Fruit fly (Drosophila melanogaster) whole organism, embryonic: Measurements from ENCODE around the gene CG34408.

ENCODE experiments used
- Adf1 ChIP-seq: fragments of 200-800 bp; sonication (Bioruptor generic); IDR thresholded peaks from 2 replicates; pipeline ENCODE4 v1.3.6; 2022; ENCODE audit warnings: missing biosample characterization, missing genetic modification characterization
- BtbVII ChIP-seq: fragments of 200-800 bp; sonication (Bioruptor generic); optimal IDR thresholded peaks from 3 replicates; lab custom pipeline; 2017; ENCODE audit warnings: missing biosample characterization, mild to moderate bottlenecking, missing genetic modification characterization
- C15 ChIP-seq: fragments of 200-800 bp; sonication (Bioruptor generic); IDR thresholded peaks from 3 replicates; pipeline ENCODE4 v1.3.6; 2022; ENCODE audit warnings: missing biosample characterization, missing genetic modification characterization
- CG10366 ChIP-seq: fragments of 200-800 bp; sonication (Bioruptor generic); IDR thresholded peaks from 2 replicates; pipeline ENCODE4 v1.3.6; 2022; ENCODE audit warnings: missing biosample characterization, missing genetic modification characterization
- CG11085 ChIP-seq: fragments of 200-800 bp; sonication (Bioruptor generic); IDR thresholded peaks from 2 replicates; pipeline ENCODE4 v1.3.6; 2022; ENCODE audit warnings: missing biosample characterization, missing genetic modification characterization
- CG11504 ChIP-seq: fragments of 200-800 bp; sonication (Bioruptor generic); optimal IDR thresholded peaks from 3 replicates; lab custom pipeline; 2019; ENCODE audit warnings: missing biosample characterization, mild to moderate bottlenecking, missing genetic modification characterization, moderate library complexity
- CG14441 ChIP-seq: fragments of 200-800 bp; sonication (Bioruptor generic); IDR thresholded peaks from 2 replicates; pipeline ENCODE4 v1.3.6; 2022; ENCODE audit warnings: missing biosample characterization, missing genetic modification characterization
- CG15011 ChIP-seq: fragments of 200-800 bp; sonication (Bioruptor generic); optimal IDR thresholded peaks from 3 replicates; lab custom pipeline; 2018; ENCODE audit warnings: missing biosample characterization, mild to moderate bottlenecking, missing genetic modification characterization
- CG1602 ChIP-seq: fragments of 200-800 bp; sonication (Bioruptor generic); optimal IDR thresholded peaks from 3 replicates; lab custom pipeline; 2016; ENCODE audit warnings: missing biosample characterization, missing genetic modification characterization
- CG1603 ChIP-seq: fragments of 200-800 bp; sonication (Bioruptor generic); optimal IDR thresholded peaks from 2 replicates; lab custom pipeline; 2019; ENCODE audit warnings: missing biosample characterization, mild to moderate bottlenecking, missing genetic modification characterization, moderate library complexity
- CG17385 ChIP-seq: fragments of 200-800 bp; sonication (Bioruptor generic); optimal IDR thresholded peaks from 3 replicates; lab custom pipeline; 2018; ENCODE audit warnings: missing biosample characterization, mild to moderate bottlenecking, missing genetic modification characterization
- CG17802 ChIP-seq: fragments of 200-800 bp; sonication (Bioruptor generic); optimal IDR thresholded peaks from 2 replicates; lab custom pipeline; 2018; ENCODE audit warnings: missing biosample characterization, mild to moderate bottlenecking, missing genetic modification characterization, moderate library complexity
- CG2120 ChIP-seq: fragments of 200-800 bp; sonication (Bioruptor generic); optimal IDR thresholded peaks from 3 replicates; lab custom pipeline; 2016; ENCODE audit warnings: missing biosample characterization, missing genetic modification characterization
- CG2889 ChIP-seq: fragments of 200-800 bp; sonication (Bioruptor generic); IDR thresholded peaks from 3 replicates; pipeline ENCODE4 v1.3.6; 2022; ENCODE audit warnings: missing biosample characterization, missing genetic modification characterization
- CG3281 ChIP-seq: fragments of 200-800 bp; sonication (Bioruptor generic); optimal IDR thresholded peaks from 3 replicates; lab custom pipeline; 2017; ENCODE audit warnings: missing biosample characterization, mild to moderate bottlenecking, missing genetic modification characterization
- CG34224 ChIP-seq: fragments of 200-800 bp; sonication (Bioruptor generic); IDR thresholded peaks from 3 replicates; pipeline ENCODE4 v1.3.6; 2022; ENCODE audit warnings: missing biosample characterization, missing genetic modification characterization; ENCODE audit not compliant: partially characterized antibody
- CG4360 ChIP-seq: fragments of 200-800 bp; sonication (Bioruptor generic); IDR thresholded peaks from 2 replicates; pipeline ENCODE4 v1.3.6; 2022; ENCODE audit warnings: missing biosample characterization, missing genetic modification characterization
- CG7556 ChIP-seq: fragments of 200-800 bp; sonication (Bioruptor generic); optimal IDR thresholded peaks from 2 replicates; lab custom pipeline; 2017; ENCODE audit warnings: missing biosample characterization, mild to moderate bottlenecking, missing genetic modification characterization
- CoRest ChIP-seq: fragments of 200-800 bp; sonication (Bioruptor generic); optimal IDR thresholded peaks from 3 replicates; lab custom pipeline; 2018; ENCODE audit warnings: missing biosample characterization, mild to moderate bottlenecking, missing genetic modification characterization, moderate library complexity
- Drgx ChIP-seq: fragments of 200-800 bp; sonication (Bioruptor generic); IDR thresholded peaks from 2 replicates; pipeline ENCODE4 v1.3.6; 2022; ENCODE audit warnings: missing biosample characterization, missing genetic modification characterization
- Ets65A ChIP-seq: fragments of 200-800 bp; sonication (Bioruptor generic); peaks from one replicate; lab custom pipeline; 2016; ENCODE audit warnings: missing biosample characterization, missing genetic modification characterization
- HLH54F ChIP-seq: fragments of 200-800 bp; sonication (Bioruptor generic); optimal IDR thresholded peaks from 3 replicates; lab custom pipeline; 2016; ENCODE audit warnings: missing biosample characterization, missing genetic modification characterization
- Hr3 ChIP-seq: fragments of 200-800 bp; sonication (Bioruptor generic); optimal IDR thresholded peaks from 3 replicates; lab custom pipeline; 2016; ENCODE audit warnings: missing biosample characterization, missing genetic modification characterization
- Hsf ChIP-seq: fragments of 200-800 bp; sonication (Bioruptor generic); optimal IDR thresholded peaks from 3 replicates; lab custom pipeline; 2016; ENCODE audit warnings: missing biosample characterization, missing genetic modification characterization
- Jarid2 ChIP-seq: fragments of 200-800 bp; sonication (Bioruptor generic); optimal IDR thresholded peaks from 3 replicates; lab custom pipeline; 2017; ENCODE audit warnings: mild to moderate bottlenecking, missing biosample characterization, missing genetic modification reagents, missing genetic modification characterization
- MBD-R2 ChIP-seq: fragments of 200-800 bp; sonication (Bioruptor generic); IDR thresholded peaks from 2 replicates; pipeline ENCODE4 v1.3.6; 2022; ENCODE audit warnings: missing biosample characterization, missing genetic modification characterization
- Spps ChIP-seq: fragments of 200-800 bp; sonication (Bioruptor generic); optimal IDR thresholded peaks from 2 replicates; lab custom pipeline; 2018; ENCODE audit warnings: missing biosample characterization, mild to moderate bottlenecking, missing genetic modification characterization
- Stat92E ChIP-seq, 3 experiments: fragments of >200 bp in 2 of 3; fragments of 200-800 bp in 1 of 3; sonication (Bioruptor generic) in 1 of 3; optimal IDR thresholded peaks; 2 replicates each; lab custom pipeline; 2017 to 2019; ENCODE audit warnings: missing biosample characterization in 3 of 3, missing genetic modification characterization in 3 of 3, mild to moderate bottlenecking in 1 of 3, moderate library complexity in 1 of 3
- bab2 ChIP-seq: fragments of 200-800 bp; sonication (Bioruptor generic); optimal IDR thresholded peaks from 2 replicates; lab custom pipeline; 2016; ENCODE audit warnings: missing biosample characterization, missing genetic modification characterization
- bbx ChIP-seq: fragments of 200-800 bp; sonication (Bioruptor generic); IDR thresholded peaks from 2 replicates; pipeline ENCODE4 v1.3.6; 2022; ENCODE audit warnings: missing biosample characterization, missing genetic modification characterization; ENCODE audit not compliant: partially characterized antibody
- bcd ChIP-seq: fragments of 200-800 bp; sonication (Bioruptor generic); optimal IDR thresholded peaks from 2 replicates; lab custom pipeline; 2017; ENCODE audit warnings: missing biosample characterization, mild to moderate bottlenecking, missing genetic modification characterization
- br ChIP-seq: fragments of >200 bp; optimal IDR thresholded peaks from 2 replicates; lab custom pipeline; 2017
- btn ChIP-seq: fragments of 200-800 bp; sonication (Bioruptor generic); optimal IDR thresholded peaks from 2 replicates; lab custom pipeline; 2016; ENCODE audit warnings: missing biosample characterization, missing genetic modification characterization
- ci ChIP-seq: fragments of 200-800 bp; sonication (Bioruptor generic); IDR thresholded peaks from 3 replicates; pipeline ENCODE4 v1.3.6; 2022; ENCODE audit warnings: missing biosample characterization, missing genetic modification characterization
- dmrt11E ChIP-seq: fragments of 200-800 bp; sonication (Bioruptor generic); optimal IDR thresholded peaks from 3 replicates; lab custom pipeline; 2018; ENCODE audit warnings: missing biosample characterization, mild to moderate bottlenecking, missing genetic modification characterization, moderate library complexity
- dmrt99B ChIP-seq: fragments of 200-800 bp; sonication (Bioruptor generic); optimal IDR thresholded peaks from 2 replicates; lab custom pipeline; 2018; ENCODE audit warnings: missing biosample characterization, mild to moderate bottlenecking, missing genetic modification characterization, moderate library complexity
- gro ChIP-seq: fragments of 200-800 bp; sonication (Bioruptor generic); optimal IDR thresholded peaks from 2 replicates; lab custom pipeline; 2016; ENCODE audit warnings: missing biosample characterization, missing genetic modification characterization
- ind ChIP-seq: fragments of 200-800 bp; sonication (Bioruptor generic); optimal IDR thresholded peaks from 3 replicates; lab custom pipeline; 2016; ENCODE audit warnings: missing biosample characterization, missing genetic modification characterization
- kay ChIP-seq: fragments of 200-800 bp; sonication (Bioruptor generic); optimal IDR thresholded peaks from 2 replicates; lab custom pipeline; 2016; ENCODE audit warnings: missing biosample characterization, missing genetic modification characterization
- kni ChIP-seq: fragments of 200-800 bp; sonication (Bioruptor generic); optimal IDR thresholded peaks from 3 replicates; lab custom pipeline; 2017; ENCODE audit warnings: mild to moderate bottlenecking, missing biosample characterization, missing genetic modification reagents, missing genetic modification characterization
- lbe ChIP-seq: fragments of 200-800 bp; sonication (Bioruptor generic); optimal IDR thresholded peaks from 2 replicates; lab custom pipeline; 2016; ENCODE audit warnings: missing biosample characterization, mild to moderate bottlenecking, missing genetic modification characterization
- lola ChIP-seq, 3 experiments: fragments of >200 bp in 2 of 3; fragments of 200-800 bp in 1 of 3; sonication (Bioruptor generic) in 1 of 3; optimal IDR thresholded peaks; 2 replicates each; lab custom pipeline; 2017 to 2019; ENCODE audit warnings: missing biosample characterization in 3 of 3, missing genetic modification characterization in 3 of 3, mild to moderate bottlenecking in 1 of 3, moderate library complexity in 1 of 3
- maf-S ChIP-seq: fragments of 200-800 bp; sonication (Bioruptor generic); optimal IDR thresholded peaks from 2 replicates; lab custom pipeline; 2016; ENCODE audit warnings: missing biosample characterization, missing genetic modification characterization
- nau ChIP-seq: fragments of 200-800 bp; sonication (Bioruptor generic); optimal IDR thresholded peaks from 3 replicates; lab custom pipeline; 2017; ENCODE audit warnings: missing biosample characterization, mild to moderate bottlenecking, missing genetic modification characterization, missing genetic modification reagents
- odd ChIP-seq: fragments of 200-800 bp; sonication (Bioruptor generic); optimal IDR thresholded peaks from 2 replicates; lab custom pipeline; 2017; ENCODE audit warnings: missing biosample characterization, mild to moderate bottlenecking, missing genetic modification characterization
- onecut ChIP-seq: fragments of 200-800 bp; sonication (Bioruptor generic); IDR thresholded peaks from 2 replicates; pipeline ENCODE4 v1.3.6; 2022; ENCODE audit warnings: missing biosample characterization, missing genetic modification characterization
- slbo ChIP-seq: fragments of 200-800 bp; sonication (Bioruptor generic); IDR thresholded peaks from 2 replicates; pipeline ENCODE4 v1.3.6; 2022; ENCODE audit warnings: missing biosample characterization, missing genetic modification characterization
- tgo ChIP-seq: fragments of 200-800 bp; sonication (Bioruptor generic); IDR thresholded peaks from 3 replicates; pipeline ENCODE4 v1.3.6; 2022; ENCODE audit warnings: missing biosample characterization, missing genetic modification characterization
- wor ChIP-seq: fragments of 200-800 bp; sonication (Bioruptor generic); IDR thresholded peaks from 2 replicates; pipeline ENCODE4 v1.3.6; 2022; ENCODE audit warnings: missing biosample characterization, missing genetic modification characterization
- yki ChIP-seq: fragments of >200 bp; optimal IDR thresholded peaks from 3 replicates; lab custom pipeline; 2018

The CG34408 gene

DNA sequence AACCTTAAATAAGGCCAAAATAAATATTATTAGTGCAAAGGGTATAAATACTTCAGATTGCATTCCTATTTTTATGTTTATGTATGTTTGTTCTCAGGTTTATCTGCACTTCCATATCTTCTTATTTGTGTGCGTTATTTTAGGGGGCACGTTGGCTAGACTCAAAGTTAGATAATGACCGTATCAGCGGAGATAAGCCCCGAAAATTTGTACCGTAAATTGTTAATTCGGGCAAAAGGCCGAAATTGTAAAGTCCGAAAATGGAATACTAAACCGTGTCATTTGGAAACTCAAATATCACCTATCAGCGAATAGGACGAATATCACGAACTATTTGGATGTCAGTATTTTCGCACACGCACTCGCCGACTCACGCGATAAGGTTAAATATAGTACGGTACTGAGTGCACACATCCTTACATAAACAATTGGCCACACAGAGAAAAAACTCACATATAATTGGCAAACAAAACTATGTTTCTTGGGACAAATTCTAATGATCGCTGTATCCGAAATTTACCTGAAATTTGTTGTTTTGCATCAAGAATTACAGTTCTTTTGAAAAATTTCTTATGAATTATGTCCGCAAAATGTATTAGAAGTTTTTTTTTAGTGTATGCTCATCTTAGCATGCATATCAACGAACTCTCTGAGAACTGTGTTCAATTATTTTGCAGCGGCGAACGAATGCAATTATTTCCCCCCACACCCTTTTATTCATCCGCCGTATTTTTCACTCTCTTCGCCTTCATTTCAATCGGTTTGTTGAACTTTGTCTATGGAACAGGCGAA is 43.5 kb downstream of the CG34408 start, which contains the start of gene Hk (continued):
- TF ChIP-seq btn (GFP tag; lab: Kevin White, UChicago): no peak
- TF ChIP-seq CG1602: peak; percentile 3
- TF ChIP-seq kay (GFP tag; lab: Kevin White, UChicago): peak; percentile 2
- peak; percentile 43 for TF ChIP-seq CG11504 (tag; lab: Kevin White, UChicago)
- no peak for TF ChIP-seq CG34224
- TF ChIP-seq dmrt11E (tag; lab: Kevin White, UChicago): peak; percentile 26
- no peak for TF ChIP-seq CG4360 (GFP tag; lab: Robert Waterston, UW)
- no peak for TF ChIP-seq ci (GFP tag; lab: Robert Waterston, UW)
- peak; percentile 53 for TF ChIP-seq ind (GFP tag; lab: Kevin White, UChicago)
- peak; percentile 11 for TF ChIP-seq Hr3 (GFP tag; lab: Kevin White, UChicago)
- no peak for TF ChIP-seq CG17802
- peak; percentile 25 for TF ChIP-seq dmrt99B (tag; lab: Kevin White, UChicago)
- peak; percentile 43 for TF ChIP-seq HLH54F (GFP tag; lab: Kevin White, UChicago)
- TF ChIP-seq kni (GFP tag; lab: Kevin White, UChicago): no peak
- peak; percentile 69 for TF ChIP-seq slbo (GFP tag; lab: Robert Waterston, UW)
- peak; percentile 59 for TF ChIP-seq CG3281
- TF ChIP-seq wor (GFP tag; lab: Robert Waterston, UW): no peak
- no peak for TF ChIP-seq yki (lab: Kevin White, UChicago)
- TF ChIP-seq bab2 (GFP tag; lab: Kevin White, UChicago): peak; percentile 40
- TF ChIP-seq Jarid2 (GFP tag; lab: Kevin White, UChicago): no peak
- peak; percentile 12 for TF ChIP-seq BtbVII
- TF ChIP-seq CG14441 (GFP tag; lab: Robert Waterston, UW): 0 out of 2 replicates have a peak, but pooled peaks have one; percentile 42
- TF ChIP-seq Drgx (GFP tag; lab: Robert Waterston, UW): peak; percentile 94
- no peak for TF ChIP-seq Spps (tag; lab: Kevin White, UChicago)
- peak; percentile 24 for TF ChIP-seq CG15011 (GFP tag; lab: Kevin White, UChicago)
- no peak for TF ChIP-seq lbe
- no peak for TF ChIP-seq odd (GFP tag; lab: Kevin White, UChicago)
- TF ChIP-seq CG1603 (tag; lab: Kevin White, UChicago): peak; percentile 15
- TF ChIP-seq tgo (GFP tag; lab: Robert Waterston, UW): peak; percentile 30; the same call in 1 of the 3 replicates
- TF ChIP-seq nau (GFP tag; lab: Kevin White, UChicago): no peak
- no peak for TF ChIP-seq lola (GFP tag; optimal IDR thresholded peaks at IDR 0.05; lab: Kevin White, UChicago)
- TF ChIP-seq CoRest: peak; percentile 29
- TF ChIP-seq CG7556: peak; percentile 3
- TF ChIP-seq bbx (GFP tag; lab: Robert Waterston, UW): no peak
- TF ChIP-seq onecut (GFP tag; lab: Robert Waterston, UW): no peak
- TF ChIP-seq Ets65A (GFP tag; lab: Kevin White, UChicago): peak; percentile 70
- no peak for TF ChIP-seq Adf1
- TF ChIP-seq br (lab: Kevin White, UChicago): no peak
- TF ChIP-seq CG2889 (GFP tag; lab: Robert Waterston, UW): no peak
- peak; percentile 35 for TF ChIP-seq CG10366 (GFP tag; lab: Robert Waterston, UW)
- peak; percentile 83 for TF ChIP-seq CG2120 (GFP tag; lab: Kevin White, UChicago)
- TF ChIP-seq Hsf: peak; percentile 52
- no peak for TF ChIP-seq CG11085 (GFP tag; lab: Robert Waterston, UW)
- TF ChIP-seq C15 (GFP tag; lab: Robert Waterston, UW): no peak
- TF ChIP-seq bcd (GFP tag; lab: Kevin White, UChicago): peak; percentile 9
- peak; percentile 56 for TF ChIP-seq maf-S (GFP tag; lab: Kevin White, UChicago)
- no peak for TF ChIP-seq MBD-R2 (GFP tag; lab: Robert Waterston, UW)
- peak; percentile 7 for TF ChIP-seq CG17385 (GFP tag; lab: Kevin White, UChicago)
- peak; percentile 5 for TF ChIP-seq gro (GFP tag; lab: Kevin White, UChicago)
- TF ChIP-seq Stat92E (GFP tag; optimal IDR thresholded peaks at IDR 0.05; lab: Kevin White, UChicago): no peak
